Worm (Caenorhabditis elegans) whole organism, L3 larva: Measurements from ENCODE around the gene C40C9.4.

ENCODE experiments used
- R02D3.7 ChIP-seq: fragments of 150-350 bp; optimal IDR thresholded peaks from 2 replicates; lab custom pipeline; 2014; ENCODE audit warnings: missing biosample characterization, missing genetic modification characterization
- ZK546.5 ChIP-seq: sonication (generic microtip); optimal IDR thresholded peaks from 2 replicates; lab custom pipeline; 2017; ENCODE audit warnings: missing biosample characterization, missing genetic modification characterization
- aly-2 ChIP-seq: fragments of 150-350 bp; optimal IDR thresholded peaks from 2 replicates; lab custom pipeline; 2014; ENCODE audit warnings: missing biosample characterization, missing genetic modification characterization
- ama-1 ChIP-seq: fragments of 150-350 bp; optimal IDR thresholded peaks from 2 replicates; lab custom pipeline; 2018
- ceh-16 ChIP-seq: sonication (generic microtip); optimal IDR thresholded peaks from 2 replicates; lab custom pipeline; 2017; ENCODE audit warnings: missing biosample characterization, missing genetic modification characterization
- ceh-28 ChIP-seq: fragments of 150-350 bp; optimal IDR thresholded peaks from 2 replicates; lab custom pipeline; 2014; ENCODE audit warnings: missing biosample characterization, missing genetic modification reagents, missing genetic modification characterization
- ceh-82 ChIP-seq: fragments of 150-350 bp; optimal IDR thresholded peaks from 2 replicates; lab custom pipeline; 2014; ENCODE audit warnings: missing biosample characterization, missing genetic modification characterization
- ceh-9 ChIP-seq: sonication (generic microtip); optimal IDR thresholded peaks from 2 replicates; lab custom pipeline; 2018; ENCODE audit warnings: missing biosample characterization, missing genetic modification characterization
- daf-12 ChIP-seq: fragments of 150-350 bp; optimal IDR thresholded peaks from 2 replicates; lab custom pipeline; 2014; ENCODE audit warnings: missing biosample characterization, missing genetic modification reagents, missing genetic modification characterization
- egl-27 ChIP-seq: sonication (generic microtip); optimal IDR thresholded peaks from 4 replicates; lab custom pipeline; 2017; ENCODE audit warnings: missing biosample characterization, missing genetic modification reagents, missing genetic modification characterization
- elt-1 ChIP-seq: fragments of 150-350 bp; optimal IDR thresholded peaks from 2 replicates; lab custom pipeline; 2014; ENCODE audit warnings: missing biosample characterization, missing genetic modification characterization
- elt-2 ChIP-seq: sonication (generic microtip); optimal IDR thresholded peaks from 2 replicates; lab custom pipeline; 2016; ENCODE audit warnings: missing genetic modification reagents, mild to moderate bottlenecking, missing genetic modification characterization, missing compliant biosample characterization
- elt-3 ChIP-seq, 3 experiments: fragments of 150-350 bp in 1 of 3; sonication (generic microtip) in 2 of 3; optimal IDR thresholded peaks; 2 replicates in 2 of 3; 4 replicates in 1 of 3; lab custom pipeline; 2014 to 2017; ENCODE audit warnings: missing biosample characterization in 3 of 3, missing genetic modification characterization in 3 of 3
- eor-1 ChIP-seq, 2 experiments: fragments of 150-350 bp; optimal IDR thresholded peaks; 2 replicates each; lab custom pipeline; 2014 to 2018; ENCODE audit warnings: missing biosample characterization in 2 of 2, missing genetic modification characterization in 2 of 2
- fkh-10 ChIP-seq: sonication (generic microtip); optimal IDR thresholded peaks from 2 replicates; lab custom pipeline; 2017; ENCODE audit warnings: missing biosample characterization, missing genetic modification reagents, missing genetic modification characterization
- fos-1 ChIP-seq: fragments of 150-350 bp; optimal IDR thresholded peaks from 2 replicates; lab custom pipeline; 2014; ENCODE audit warnings: missing biosample characterization, missing genetic modification characterization
- hmg-11 ChIP-seq: sonication (generic microtip); optimal IDR thresholded peaks from 2 replicates; lab custom pipeline; 2016; ENCODE audit warnings: missing genetic modification characterization, missing compliant biosample characterization
- jun-1 ChIP-seq: fragments of 150-350 bp; optimal IDR thresholded peaks from 2 replicates; lab custom pipeline; 2014; ENCODE audit warnings: missing biosample characterization, missing genetic modification reagents, missing genetic modification characterization
- lin-39 ChIP-seq: fragments of 150-350 bp; optimal IDR thresholded peaks from 2 replicates; lab custom pipeline; 2018; ENCODE audit warnings: missing biosample characterization, missing genetic modification reagents, missing genetic modification characterization
- lsy-12 ChIP-seq: sonication (generic microtip); optimal IDR thresholded peaks from 2 replicates; lab custom pipeline; 2016; ENCODE audit warnings: mild to moderate bottlenecking, missing genetic modification characterization, missing compliant biosample characterization
- mdl-1 ChIP-seq: fragments of 150-350 bp; optimal IDR thresholded peaks from 2 replicates; lab custom pipeline; 2014; ENCODE audit warnings: missing biosample characterization, missing genetic modification characterization
- nfya-1 ChIP-seq: sonication (generic microtip); optimal IDR thresholded peaks from 2 replicates; lab custom pipeline; 2017; ENCODE audit warnings: missing genetic modification characterization, mild to moderate bottlenecking, missing compliant biosample characterization, antibody characterized with exemption, moderate library complexity; ENCODE audit not compliant: insufficient read depth
- nhr-11 ChIP-seq: fragments of 150-350 bp; optimal IDR thresholded peaks from 2 replicates; lab custom pipeline; 2014; ENCODE audit warnings: missing biosample characterization, missing genetic modification characterization
- nhr-12 ChIP-seq: fragments of 150-350 bp; optimal IDR thresholded peaks from 2 replicates; lab custom pipeline; 2014; ENCODE audit warnings: missing biosample characterization, missing genetic modification characterization
- nhr-23 ChIP-seq: fragments of 150-350 bp; optimal IDR thresholded peaks from 2 replicates; lab custom pipeline; 2014; ENCODE audit warnings: missing biosample characterization, missing genetic modification reagents, missing genetic modification characterization
- nhr-237 ChIP-seq: fragments of 150-350 bp; optimal IDR thresholded peaks from 2 replicates; lab custom pipeline; 2014; ENCODE audit warnings: missing biosample characterization, missing genetic modification characterization
- nhr-25 ChIP-seq: sonication (generic microtip); optimal IDR thresholded peaks from 2 replicates; lab custom pipeline; 2017; ENCODE audit warnings: missing biosample characterization, missing genetic modification characterization
- nhr-28 ChIP-seq: fragments of 150-350 bp; optimal IDR thresholded peaks from 2 replicates; lab custom pipeline; 2014; ENCODE audit warnings: missing biosample characterization, missing genetic modification characterization
- nhr-43 ChIP-seq: sonication (generic microtip); optimal IDR thresholded peaks from 2 replicates; lab custom pipeline; 2016; ENCODE audit warnings: mild to moderate bottlenecking, missing genetic modification characterization, missing compliant biosample characterization; ENCODE audit not compliant: poor library complexity, severe bottlenecking
- nhr-67 ChIP-seq: fragments of 150-350 bp; optimal IDR thresholded peaks from 2 replicates; lab custom pipeline; 2014; ENCODE audit warnings: missing biosample characterization, missing genetic modification characterization
- nhr-76 ChIP-seq: fragments of 150-350 bp; sonication (generic microtip); optimal IDR thresholded peaks from 5 replicates; lab custom pipeline; 2014; ENCODE audit warnings: missing biosample characterization, missing genetic modification characterization
- nhr-77 ChIP-seq: fragments of 150-350 bp; optimal IDR thresholded peaks from 2 replicates; lab custom pipeline; 2014; ENCODE audit warnings: missing biosample characterization, missing genetic modification characterization
- pha-4 ChIP-seq: fragments of 150-350 bp; optimal IDR thresholded peaks from 2 replicates; lab custom pipeline; 2014; ENCODE audit warnings: missing biosample characterization, missing genetic modification reagents, missing genetic modification characterization
- pqm-1 ChIP-seq: fragments of 150-350 bp; optimal IDR thresholded peaks from 2 replicates; lab custom pipeline; 2017; ENCODE audit warnings: missing biosample characterization, missing genetic modification characterization, inconsistent platforms
- sea-2 ChIP-seq: fragments of 150-350 bp; sonication (generic microtip); optimal IDR thresholded peaks from 4 replicates; lab custom pipeline; 2014; ENCODE audit warnings: missing biosample characterization, missing genetic modification reagents, missing genetic modification characterization
- snpc-4 ChIP-seq: fragments of 150-350 bp; optimal IDR thresholded peaks from 2 replicates; lab custom pipeline; 2014; ENCODE audit warnings: missing biosample characterization, missing genetic modification characterization
- tbx-2 ChIP-seq: sonication (generic microtip); optimal IDR thresholded peaks from 2 replicates; lab custom pipeline; 2016; ENCODE audit warnings: mild to moderate bottlenecking, missing genetic modification characterization, missing compliant biosample characterization
- unc-62 ChIP-seq: fragments of 150-350 bp; sonication (generic microtip); optimal IDR thresholded peaks from 4 replicates; lab custom pipeline; 2014; ENCODE audit warnings: missing biosample characterization, missing genetic modification reagents, missing genetic modification characterization
- zag-1 ChIP-seq: fragments of 150-350 bp; optimal IDR thresholded peaks from 2 replicates; lab custom pipeline; 2014; ENCODE audit warnings: missing biosample characterization, missing genetic modification characterization
- ztf-4 ChIP-seq: fragments of 150-350 bp; optimal IDR thresholded peaks from 2 replicates; lab custom pipeline; 2014; ENCODE audit warnings: missing biosample characterization, missing genetic modification characterization

Gene C40C9.4

ce11 chrX:13669641-13670040 lies 18.7 kb downstream of the C40C9.4 start (continued):
- TF ChIP-seq aly-2 (tag; lab: Kevin White, UChicago) (no peak), ceh-9 (no peak), nhr-43 (no peak), egl-27 (tag; lab: Kevin White, UChicago) (no peak), nhr-11 (tag; lab: Kevin White, UChicago) (no peak)

- TF ChIP-seq lin-39 (tag; lab: Kevin White, UChicago): peak; percentile 44
- TF ChIP-seq nhr-25 (tag; lab: Kevin White, UChicago): no peak
- TF ChIP-seq, all 47 proteins: peak for 1
Measured at ce11 chrX:13670966-13671365, 20.1 kb downstream of the C40C9.4 start.

- TF ChIP-seq ama-1: no peak
- no peak for TF ChIP-seq zag-1
- TF ChIP-seq elt-2 (tag; lab: Kevin White, UChicago): peak; percentile 73
- TF ChIP-seq nhr-11 (tag; lab: Kevin White, UChicago): no peak
- peak; percentile 24 for TF ChIP-seq pha-4 (tag; lab: Kevin White, UChicago)
- peak; percentile 1 for TF ChIP-seq snpc-4
- peak; percentile 56 for TF ChIP-seq pqm-1 (tag; lab: Kevin White, UChicago)
Measured at ce11 chrX:13672622-13673021, 21.7 kb downstream of the C40C9.4 start.

ce11 chrX:13675444-13675843 lies 24.5 kb downstream of the C40C9.4 start:
- TF ChIP-seq nhr-43: no peak
- no peak for TF ChIP-seq hmg-11 (tag; lab: Kevin White, UChicago)
- no peak for TF ChIP-seq snpc-4
- TF ChIP-seq nhr-12 (tag; lab: Kevin White, UChicago): no peak
- no peak for TF ChIP-seq ZK546.5 (tag; lab: Kevin White, UChicago)
- TF ChIP-seq zag-1: no peak
- no peak for TF ChIP-seq tbx-2 (tag; lab: Kevin White, UChicago)
- peak; percentile 51 for TF ChIP-seq nhr-23
- TF ChIP-seq daf-12 (tag; lab: Kevin White, UChicago): no peak
- no peak for TF ChIP-seq lin-39 (tag; lab: Kevin White, UChicago)
- TF ChIP-seq jun-1 (tag; lab: Kevin White, UChicago): peak; percentile 13
- no peak for TF ChIP-seq elt-1 (tag; lab: Kevin White, UChicago)
- TF ChIP-seq nfya-1: no peak
- TF ChIP-seq pha-4 (tag; lab: Kevin White, UChicago): peak; percentile 37
- TF ChIP-seq sea-2 (GFP tag; lab: Kevin White, UChicago): no peak
- no peak for TF ChIP-seq eor-1 (tag; optimal IDR thresholded peaks at IDR 0.05; lab: Kevin White, UChicago)
- TF ChIP-seq nhr-76 (tag; lab: Kevin White, UChicago): no peak
- no peak for TF ChIP-seq pqm-1 (tag; lab: Kevin White, UChicago)
- TF ChIP-seq nhr-237 (tag; lab: Kevin White, UChicago): no peak
- no peak for TF ChIP-seq ceh-28
- TF ChIP-seq ceh-82 (tag; lab: Kevin White, UChicago): no peak
- TF ChIP-seq elt-3 (tag; optimal IDR thresholded peaks at IDR 0.05; lab: Kevin White, UChicago): no peak
- no peak for TF ChIP-seq nhr-67 (tag; lab: Kevin White, UChicago)
- no peak for TF ChIP-seq unc-62 (GFP tag; lab: Kevin White, UChicago)
- TF ChIP-seq lsy-12 (tag; lab: Kevin White, UChicago): no peak
- TF ChIP-seq ceh-16 (tag; lab: Kevin White, UChicago): no peak
- TF ChIP-seq elt-2 (tag; lab: Kevin White, UChicago): peak; percentile 40
- no peak for TF ChIP-seq ama-1
- no peak for TF ChIP-seq ztf-4 (tag; lab: Kevin White, UChicago)
- no peak for TF ChIP-seq fkh-10 (GFP tag; lab: Kevin White, UChicago)
- TF ChIP-seq nhr-11 (tag; lab: Kevin White, UChicago): no peak
- TF ChIP-seq nhr-28 (tag; lab: Kevin White, UChicago): no peak
- no peak for TF ChIP-seq R02D3.7 (tag; lab: Kevin White, UChicago)
- TF ChIP-seq mdl-1 (tag; lab: Kevin White, UChicago): no peak
- TF ChIP-seq ceh-9: no peak
- TF ChIP-seq nhr-77: no peak
- TF ChIP-seq nhr-25 (tag; lab: Kevin White, UChicago): peak; percentile 7
- TF ChIP-seq fos-1 (tag; lab: Kevin White, UChicago): no peak
- TF ChIP-seq, all 47 proteins: peak for 5
